Fruit fly (Drosophila melanogaster) whole organism, wandering third instar larva: Measurements from ENCODE around the gene CG32407.

Source experiments
- pan ChIP-seq: fragments of >200 bp; optimal IDR thresholded peaks from 2 replicates; lab custom pipeline; 2017
- woc ChIP-seq: sonication (Bioruptor generic); optimal IDR thresholded peaks from 2 replicates; lab custom pipeline; 2016; ENCODE audit warnings: missing biosample characterization, mild to moderate bottlenecking, missing genetic modification characterization

- TF ChIP-seq woc (GFP tag; lab: Kevin White, UChicago) (no peak), pan (lab: Kevin White, UChicago) (no peak)
Observed at dm6 chr3L:5902189-5902765, 19.6 kb upstream of the CG32407 start, which contains the start of gene QC.
